Worm (Caenorhabditis elegans): ENCODE measurements around the gene coq-5.

Gene coq-5

DNA sequence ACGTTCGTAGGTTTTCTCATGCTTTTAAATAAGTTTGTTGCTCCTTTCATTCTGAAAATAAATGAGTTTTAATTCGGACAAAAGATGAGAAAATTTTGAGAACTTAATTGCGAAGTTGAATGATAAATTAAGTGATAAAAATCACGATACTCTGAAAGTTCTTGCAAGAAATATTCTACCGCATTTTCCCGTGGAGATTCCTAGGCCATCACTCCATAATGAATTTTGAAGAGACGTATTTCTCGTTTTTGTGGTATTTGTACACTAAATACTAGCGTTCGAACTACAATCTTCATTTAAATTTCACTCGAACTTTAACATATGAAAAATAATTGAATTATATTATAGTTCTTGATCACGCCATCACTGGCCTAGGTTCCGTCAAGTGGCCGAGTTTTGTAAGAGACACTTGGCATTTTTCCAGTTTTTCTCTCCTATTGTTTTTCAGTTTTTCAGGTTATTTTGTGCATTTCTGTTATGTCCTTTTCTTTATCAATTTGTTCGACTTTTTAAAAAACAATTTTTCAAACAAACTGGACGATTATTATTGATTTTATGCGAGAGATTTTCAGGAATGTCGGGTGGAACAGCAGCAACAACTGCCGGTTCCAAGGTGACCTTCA, at the start of gene coq-5, which contains the start of gene ufm-1:
TSS of gene coq-5 (minus strand) at position 51 of the 623 bp plus-strand sequence.
TSS of gene ufm-1 (plus strand) at position 573 of the 623 bp plus-strand sequence.
- no peak for TF ChIP-seq W03F9.2 (tag; optimal IDR thresholded peaks at IDR 0.05)
- TF ChIP-seq dao-5 (tag; optimal IDR thresholded peaks at IDR 0.05): no peak
- TF ChIP-seq him-1 (tag; optimal IDR thresholded peaks at IDR 0.05): peak; percentile 21

DNA sequence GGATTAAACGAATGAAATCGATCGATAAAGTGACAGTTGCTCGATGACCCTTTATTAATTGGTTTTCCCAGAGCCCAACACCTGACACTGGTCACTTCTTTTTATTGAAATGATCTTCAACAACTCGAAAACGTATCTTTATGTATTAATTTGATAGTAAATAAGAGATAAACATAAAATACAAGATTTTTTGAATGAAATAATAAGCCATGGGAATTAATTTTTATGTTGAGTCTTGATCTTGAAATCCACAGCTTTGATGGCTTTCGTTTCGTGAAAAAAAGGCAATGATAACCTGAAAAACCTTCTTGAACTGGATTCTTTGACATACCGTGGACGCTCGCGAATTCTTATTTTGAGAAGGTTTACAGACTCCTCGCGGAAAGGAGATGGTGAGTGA, 49.3 kb upstream of the coq-5 start, which contains the start of gene pcp-5:
TSS of gene pcp-5 (minus strand) at position 101 of the 400 bp plus-strand sequence.
- TF ChIP-seq W03F9.2 (tag; optimal IDR thresholded peaks at IDR 0.05) (no peak), him-1 (tag; optimal IDR thresholded peaks at IDR 0.05) (no peak)

DNA sequence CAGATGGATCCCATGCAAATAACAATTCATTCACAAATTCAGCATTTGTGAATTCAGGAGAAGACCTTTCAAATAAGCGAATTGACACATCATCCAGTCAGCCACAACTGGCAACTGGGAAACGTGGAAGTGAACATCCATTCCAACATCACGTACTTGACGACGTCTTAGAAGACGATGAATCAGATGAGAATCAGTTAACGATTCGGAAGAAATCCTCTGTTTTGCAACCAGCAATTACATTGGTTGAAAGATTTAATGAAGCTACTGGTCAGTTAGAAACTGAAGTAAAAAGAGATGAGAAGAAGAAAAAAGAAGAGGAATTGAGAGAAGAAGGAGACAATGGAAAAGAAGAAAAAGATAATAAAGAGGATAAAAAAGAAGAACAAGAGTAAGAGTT, 45.2 kb upstream of the coq-5 start:
- TF ChIP-seq W03F9.2 (tag; optimal IDR thresholded peaks at IDR 0.05): no peak
- no peak for TF ChIP-seq dao-5 (tag; optimal IDR thresholded peaks at IDR 0.05)
- TF ChIP-seq him-1 (tag; optimal IDR thresholded peaks at IDR 0.05): no peak

DNA sequence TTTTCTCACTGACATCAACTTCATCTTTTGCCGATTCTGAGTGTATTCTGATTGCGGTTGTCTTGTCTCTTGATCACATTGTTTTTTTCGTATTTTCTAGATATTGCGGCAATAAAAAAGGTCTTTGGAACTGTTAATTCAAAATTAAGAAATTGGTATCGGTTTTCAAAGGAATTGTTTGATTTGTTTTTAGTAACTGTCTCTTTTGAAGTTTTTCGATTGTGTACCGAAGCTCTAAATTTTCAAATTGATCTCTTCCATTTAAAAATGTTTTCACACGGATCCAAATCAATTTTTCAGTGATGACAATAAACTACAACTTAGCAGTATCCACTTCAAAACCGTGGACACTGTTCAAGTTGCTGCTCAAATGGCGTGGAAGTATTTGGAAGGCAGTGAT, 42.5 kb upstream of the coq-5 start, which contains the start of gene best-24:
TSS of gene best-24 (plus strand) at position 301 of the 400 bp plus-strand sequence.
- TF ChIP-seq dao-5 (tag; optimal IDR thresholded peaks at IDR 0.05): no peak
- TF ChIP-seq him-1 (tag; optimal IDR thresholded peaks at IDR 0.05): no peak
- no peak for TF ChIP-seq W03F9.2 (tag; optimal IDR thresholded peaks at IDR 0.05)

DNA sequence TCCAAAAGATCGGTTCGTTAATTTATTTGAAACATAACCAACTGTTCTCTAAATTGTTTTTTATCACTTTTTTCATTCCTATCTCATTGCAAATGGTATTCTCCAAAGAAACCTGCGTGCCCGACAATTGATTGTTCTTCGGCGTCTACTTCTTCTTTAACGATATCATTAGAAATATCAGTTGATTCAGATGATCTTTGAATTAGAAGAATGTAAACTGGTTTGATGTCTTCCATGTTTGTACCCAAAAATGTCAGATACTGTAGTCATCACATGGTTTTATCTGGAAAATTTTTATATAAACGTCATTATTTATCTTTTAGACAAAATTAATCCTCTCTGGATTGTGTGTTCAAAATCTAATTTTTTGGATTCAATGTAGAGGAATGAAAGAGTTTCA, 39.5 kb upstream of the coq-5 start:
- no peak for TF ChIP-seq W03F9.2 (tag; optimal IDR thresholded peaks at IDR 0.05)
- TF ChIP-seq him-1 (tag; optimal IDR thresholded peaks at IDR 0.05): no peak
- no peak for TF ChIP-seq dao-5 (tag; optimal IDR thresholded peaks at IDR 0.05)

DNA sequence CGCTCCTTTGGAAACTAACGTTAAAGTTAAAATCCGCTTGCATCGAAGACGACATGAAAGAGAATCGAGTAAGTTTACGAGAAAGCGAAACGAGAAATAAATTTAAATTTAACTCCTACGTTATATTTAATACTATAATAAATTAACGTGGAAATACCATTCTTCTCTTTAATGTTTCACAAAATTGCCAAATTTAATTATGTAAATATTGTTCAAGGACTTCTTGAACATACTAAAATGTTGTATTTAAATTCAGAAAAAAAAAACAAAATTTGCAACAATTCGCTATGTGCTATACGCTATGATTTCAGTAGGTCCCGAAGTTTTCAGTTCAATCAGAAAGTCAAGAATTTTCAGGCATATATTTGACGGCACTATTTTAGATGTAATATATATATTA, 38.7 kb upstream of the coq-5 start, which contains the start of gene ZK688.10:
TSS of gene ZK688.10 (minus strand) at position 101 of the 400 bp plus-strand sequence.
- TF ChIP-seq dao-5 (tag; optimal IDR thresholded peaks at IDR 0.05) (no peak), him-1 (tag; optimal IDR thresholded peaks at IDR 0.05) (no peak), W03F9.2 (tag; optimal IDR thresholded peaks at IDR 0.05) (no peak)

DNA sequence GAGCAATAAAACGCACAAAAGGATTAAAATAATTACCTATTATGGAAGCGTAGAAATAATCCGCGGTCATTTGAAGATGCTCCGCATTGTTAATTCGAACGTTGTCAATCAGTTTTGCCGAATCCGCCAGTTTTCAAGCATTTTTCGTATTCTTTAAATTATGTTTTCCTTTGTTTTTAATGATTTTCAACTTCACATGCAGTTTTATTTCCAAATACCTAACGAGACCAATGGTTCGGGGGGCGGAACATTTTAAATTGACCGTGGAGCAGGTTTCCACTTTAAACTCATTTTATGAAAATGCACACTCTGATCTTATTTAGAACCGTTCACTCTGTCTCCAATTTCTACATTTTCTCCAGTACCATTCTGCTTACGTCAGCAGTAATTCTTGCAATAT, 36.5 kb upstream of the coq-5 start, which contains the start of gene ZK688.4:
TSS of gene ZK688.4 (plus strand) at position 301 of the 400 bp plus-strand sequence.
- TF ChIP-seq dao-5 (tag; optimal IDR thresholded peaks at IDR 0.05) (no peak), him-1 (tag; optimal IDR thresholded peaks at IDR 0.05) (no peak), W03F9.2 (tag; optimal IDR thresholded peaks at IDR 0.05) (no peak)

DNA sequence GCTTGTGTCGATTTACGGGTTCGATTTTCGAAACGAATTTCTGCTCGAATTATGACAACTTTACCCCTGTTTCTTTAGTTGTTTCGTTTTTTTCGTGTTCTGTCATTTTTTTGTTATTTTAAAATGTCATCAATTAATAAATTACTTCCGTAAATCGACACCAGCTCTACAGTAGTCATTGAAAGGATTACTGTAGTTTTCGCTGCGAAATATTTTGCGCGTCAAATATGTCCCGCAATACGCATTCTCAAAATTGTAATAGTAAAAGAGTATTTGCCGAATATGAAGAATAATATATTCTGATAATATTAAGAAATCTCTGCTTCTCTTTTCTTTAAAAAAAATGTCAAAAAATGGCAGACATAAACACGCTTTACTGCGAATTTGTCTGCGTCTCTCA, 35.0 kb upstream of the coq-5 start:
- TF ChIP-seq W03F9.2 (tag; optimal IDR thresholded peaks at IDR 0.05) (no peak), him-1 (tag; optimal IDR thresholded peaks at IDR 0.05) (no peak), dao-5 (tag; optimal IDR thresholded peaks at IDR 0.05) (no peak)

DNA sequence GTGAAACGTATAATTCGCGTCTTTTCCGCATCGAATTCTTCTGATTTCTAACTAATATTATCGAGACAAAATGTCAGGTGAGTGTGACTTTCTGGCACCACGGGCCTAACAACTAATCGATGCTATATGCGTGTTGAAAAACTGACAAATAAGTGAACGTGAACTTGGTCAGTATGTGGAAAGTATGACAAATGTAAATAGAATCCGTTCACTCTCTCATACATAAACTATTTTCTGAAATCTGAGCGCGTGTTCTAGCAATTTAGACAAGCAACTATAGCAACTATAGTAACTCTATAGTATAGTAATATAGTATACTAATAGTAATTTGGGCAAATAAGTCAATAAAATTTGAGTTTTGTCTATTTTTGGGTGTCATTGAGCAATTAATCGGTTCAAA, 34.1 kb upstream of the coq-5 start:
- no peak for TF ChIP-seq W03F9.2 (tag; optimal IDR thresholded peaks at IDR 0.05)
- TF ChIP-seq dao-5 (tag; optimal IDR thresholded peaks at IDR 0.05): no peak
- TF ChIP-seq him-1 (tag; optimal IDR thresholded peaks at IDR 0.05): no peak

DNA sequence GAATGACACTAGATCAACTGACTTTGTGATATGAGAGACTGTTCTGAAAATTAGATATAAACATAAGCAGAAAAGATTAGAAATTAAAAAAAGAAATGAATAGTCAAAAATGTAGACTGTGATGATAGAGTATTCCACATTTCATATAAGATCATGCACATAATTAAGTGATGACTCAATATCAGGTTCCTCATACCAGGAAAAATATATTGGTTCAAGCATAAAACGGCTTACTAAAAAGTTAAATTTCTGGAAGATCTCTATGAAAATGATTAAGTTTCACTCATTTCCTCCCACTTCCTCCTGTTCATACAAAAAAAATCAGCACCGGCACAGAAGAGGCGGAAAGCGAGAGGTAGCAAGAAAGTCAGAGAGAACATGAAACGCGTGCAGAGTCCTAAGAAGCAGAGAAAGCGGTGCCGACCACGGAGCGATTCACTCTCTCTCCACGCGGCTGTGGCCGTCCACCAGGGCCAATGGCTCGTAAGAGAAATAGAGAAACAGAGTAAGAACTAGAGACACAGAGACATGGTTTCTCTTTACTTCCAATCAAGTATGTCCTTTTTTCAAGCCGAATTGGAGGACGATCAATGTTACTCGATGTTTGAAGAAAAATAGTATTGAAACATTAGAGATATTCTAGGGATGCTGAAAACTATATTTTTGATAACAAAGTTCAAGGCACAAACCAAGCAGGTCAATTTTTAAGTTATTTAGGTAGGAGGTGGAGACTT, 33.5 kb upstream of the coq-5 start, which contains the start of the genes ZK688.5 and fahd-1:
TSS of gene ZK688.5 (minus strand) at position 51 of the 734 bp plus-strand sequence.
TSS of gene fahd-1 (plus strand) at position 684 of the 734 bp plus-strand sequence.
- TF ChIP-seq dao-5 (tag; optimal IDR thresholded peaks at IDR 0.05): no peak
- TF ChIP-seq W03F9.2 (tag; optimal IDR thresholded peaks at IDR 0.05): peak; percentile 60
- no peak for TF ChIP-seq him-1 (tag; optimal IDR thresholded peaks at IDR 0.05)

DNA sequence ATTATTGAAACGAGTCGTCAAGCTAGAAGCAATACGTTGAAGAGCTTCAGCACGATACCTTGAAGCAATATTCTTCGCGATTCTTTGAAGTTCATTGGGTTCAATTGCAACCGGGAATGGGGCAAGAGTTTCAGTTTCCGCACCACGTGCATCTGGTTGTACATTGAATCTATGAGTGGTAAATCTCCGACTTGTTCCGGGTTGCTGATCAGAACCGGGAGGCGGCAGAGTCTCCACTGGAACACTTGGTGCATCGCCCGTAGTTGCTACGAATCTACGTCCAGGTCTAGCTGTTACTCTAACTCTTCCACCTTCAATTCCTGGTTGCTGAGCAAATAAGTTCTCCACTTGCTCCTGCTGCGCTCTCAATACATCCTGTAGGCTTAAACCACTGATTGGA, 30.8 kb upstream of the coq-5 start:
- TF ChIP-seq W03F9.2 (tag; optimal IDR thresholded peaks at IDR 0.05) (no peak), him-1 (tag; optimal IDR thresholded peaks at IDR 0.05) (no peak), dao-5 (tag; optimal IDR thresholded peaks at IDR 0.05) (no peak)

DNA sequence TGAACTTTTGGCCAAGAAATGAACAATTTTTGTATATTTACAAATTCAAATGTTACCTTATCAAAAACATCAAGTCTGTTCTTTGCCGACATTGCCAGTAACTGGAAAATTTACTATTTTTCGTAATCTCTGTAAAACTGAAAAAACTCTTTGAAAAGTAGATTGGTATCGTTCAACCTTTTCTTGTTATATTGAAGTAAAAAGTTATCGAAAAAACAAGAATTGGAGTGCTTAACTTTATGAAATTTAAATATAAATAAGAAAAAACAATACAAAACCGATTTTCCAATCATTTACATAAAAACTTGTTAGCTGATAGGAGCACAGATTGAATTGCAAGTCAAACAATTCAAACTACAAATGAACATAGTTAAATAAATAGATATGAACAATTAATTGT, 26.6 kb upstream of the coq-5 start, which contains the start of gene ZK688.11:
TSS of gene ZK688.11 (minus strand) at position 101 of the 400 bp plus-strand sequence.
- TF ChIP-seq dao-5 (tag; optimal IDR thresholded peaks at IDR 0.05) (no peak), him-1 (tag; optimal IDR thresholded peaks at IDR 0.05) (no peak), W03F9.2 (tag; optimal IDR thresholded peaks at IDR 0.05) (no peak)

DNA sequence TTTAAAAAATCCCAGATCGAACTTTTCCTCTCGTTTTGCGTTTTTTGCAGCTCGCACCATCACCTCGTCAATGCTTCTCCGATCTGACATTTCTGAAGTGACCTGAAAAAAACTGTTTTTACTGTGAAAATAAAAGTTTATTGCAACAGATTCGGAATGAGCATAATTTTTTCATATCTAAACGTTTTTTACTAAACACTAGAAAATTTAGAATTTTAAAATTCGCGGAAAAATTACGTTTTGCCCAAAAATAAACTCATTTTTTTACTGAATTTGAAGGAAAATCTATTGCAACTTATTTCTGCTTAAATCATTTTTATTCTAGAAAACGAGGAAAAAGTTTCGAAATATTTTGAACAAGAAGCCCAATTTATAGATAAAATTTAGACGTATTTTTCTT, 24.6 kb upstream of the coq-5 start, which contains the start of gene ZK688.9:
TSS of gene ZK688.9 (minus strand) at position 101 of the 400 bp plus-strand sequence.
- TF ChIP-seq dao-5 (tag; optimal IDR thresholded peaks at IDR 0.05): no peak
- TF ChIP-seq him-1 (tag; optimal IDR thresholded peaks at IDR 0.05): no peak
